Worm (Caenorhabditis elegans): ENCODE measurements around the gene dlc-3.
A peak's percentile ranks its signal among the peaks of the same experiment; 100 is the strongest.
"Not testable (repeated sequence)": the region's sequence is repeated elsewhere in the genome, so short reads cannot be mapped to it uniquely, and the experiment has no call there.

Gene dlc-3

DNA sequence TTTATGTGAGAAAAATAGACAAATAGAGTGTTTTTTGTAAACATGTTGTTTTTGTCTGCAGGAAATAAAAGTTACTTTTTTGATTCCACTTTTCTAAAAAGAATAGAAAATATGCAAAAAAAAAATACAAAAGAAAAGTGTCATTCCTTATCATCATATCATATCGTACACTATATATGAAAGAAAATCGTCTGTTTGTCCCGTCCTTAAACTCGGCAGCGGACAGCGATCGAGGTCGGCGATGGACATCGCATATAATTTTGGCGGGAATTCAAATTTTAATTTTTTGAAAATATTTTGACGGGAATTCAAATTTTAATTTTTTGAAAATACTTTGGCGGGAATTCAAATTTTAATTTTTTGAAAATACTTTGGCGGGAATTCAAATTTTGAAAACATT lies 39.5 kb downstream of the dlc-3 start:
- TF ChIP-seq ZK546.5 (tag; optimal IDR thresholded peaks at IDR 0.05) (no peak), ama-1 (optimal IDR thresholded peaks at IDR 0.05) (no peak)

- TF ChIP-seq snpc-4 (tag; optimal IDR thresholded peaks at IDR 0.05) (no peak), unc-55 (GFP tag; optimal IDR thresholded peaks at IDR 0.05) (peak; percentile 73), elt-1 (tag; optimal IDR thresholded peaks at IDR 0.05) (no peak), mbf-1 (tag; optimal IDR thresholded peaks at IDR 0.05) (no peak), egl-27 (tag; optimal IDR thresholded peaks at IDR 0.05) (no peak), sma-9 (GFP tag; optimal IDR thresholded peaks at IDR 0.05) (no peak), sma-9 (tag; optimal IDR thresholded peaks at IDR 0.05) (no peak), lsy-2 (tag; optimal IDR thresholded peaks at IDR 0.05) (no peak), nhr-23 (tag; optimal IDR thresholded peaks at IDR 0.05) (no peak), lin-39 (tag; optimal IDR thresholded peaks at IDR 0.05) (no peak), C34F6.9 (tag; optimal IDR thresholded peaks at IDR 0.05) (peak; percentile 35)
Measured at ce11 chrIV:16476081-16476480, 44.1 kb downstream of the dlc-3 start.

DNA sequence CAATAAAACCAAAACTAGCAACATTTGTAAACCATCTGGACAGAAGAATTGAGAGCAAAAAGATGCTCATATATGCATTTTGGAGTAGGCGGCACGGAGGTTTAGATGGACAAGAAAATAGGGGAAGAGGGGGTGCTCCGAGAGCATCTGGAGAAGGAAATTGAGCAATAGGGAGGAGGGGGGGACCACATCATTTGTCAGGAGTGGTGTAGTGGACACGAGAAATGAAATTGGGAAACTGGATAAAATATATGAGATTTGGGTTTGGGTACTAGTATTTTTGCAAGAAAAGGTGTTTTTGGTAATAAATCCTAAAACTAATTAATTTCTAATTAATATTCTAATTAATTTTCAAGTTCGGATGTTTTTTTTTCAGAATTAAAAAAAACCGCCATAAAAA lies 45.1 kb downstream of the dlc-3 start, which contains the start of gene Y51H4A.1:
Gene Y51H4A.1 (minus strand): TSS at position 127 of the 400 bp plus-strand sequence.
- no peak for TF ChIP-seq mab-5 (tag; optimal IDR thresholded peaks at IDR 0.05)
- peak; percentile 19 for TF ChIP-seq unc-55 (GFP tag; optimal IDR thresholded peaks at IDR 0.05)

- TF ChIP-seq nhr-21, ceh-16, lsy-2 (tag; optimal IDR thresholded peaks at IDR 0.05): not testable (repeated sequence)
Measured at ce11 chrIV:16480888-16481287, 48.9 kb downstream of the dlc-3 start, which contains the start of gene Y51H4A.938. TSS of gene Y51H4A.938 (plus strand) at chrIV:16481188.

ce11 chrIV:16482790-16483189 lies 50.8 kb downstream of the dlc-3 start:
- no peak for TF ChIP-seq egl-27 (tag; optimal IDR thresholded peaks at IDR 0.05)
- TF ChIP-seq fos-1 (tag; optimal IDR thresholded peaks at IDR 0.05), result no peak

DNA sequence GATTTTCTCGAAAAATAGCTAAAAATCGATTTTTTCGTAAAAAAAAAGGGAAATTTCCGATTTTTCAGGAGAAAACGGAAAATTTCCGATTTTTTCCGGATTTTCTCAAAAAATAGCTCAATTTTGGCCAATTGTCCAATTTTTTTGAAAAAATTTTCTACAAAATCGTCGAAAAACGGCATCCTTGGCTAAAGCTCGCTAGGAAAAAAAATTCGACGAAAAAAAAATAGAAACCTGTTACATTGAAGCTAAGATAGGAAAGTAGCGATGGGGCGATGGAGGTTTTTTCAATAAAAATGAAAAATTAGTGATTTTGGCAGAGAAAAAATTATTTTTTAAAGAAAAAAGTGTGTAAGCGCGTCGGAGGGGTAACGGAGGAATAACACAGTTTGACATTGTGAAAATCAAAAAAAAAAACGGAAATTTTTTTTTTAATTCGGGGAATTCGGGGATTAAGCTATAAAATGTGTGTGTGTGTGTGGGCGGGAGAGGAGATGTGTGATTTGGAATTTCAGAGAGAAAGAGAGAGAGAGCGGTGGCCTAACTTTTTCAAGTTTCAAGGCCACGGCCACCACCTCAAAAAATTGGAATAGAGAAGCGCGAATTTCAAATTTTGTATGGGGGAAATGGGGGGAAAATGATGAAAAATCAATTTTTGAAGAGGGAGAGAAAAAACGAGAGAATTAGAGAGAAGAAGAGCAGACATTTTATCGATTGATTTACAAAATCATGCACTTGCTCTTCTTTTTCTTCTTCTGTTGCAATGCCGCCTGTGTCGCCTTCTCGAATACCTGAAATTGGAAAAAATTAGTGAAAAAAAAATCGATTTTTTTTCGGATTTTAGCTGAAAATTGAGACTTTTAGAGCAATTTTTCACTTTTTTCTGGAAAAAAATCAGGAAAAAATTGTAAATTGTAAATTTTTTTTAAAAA lies 51.5 kb downstream of the dlc-3 start:
- TF ChIP-seq lin-11 (tag; optimal IDR thresholded peaks at IDR 0.05), result no peak
- no peak for TF ChIP-seq lin-13 (GFP tag; optimal IDR thresholded peaks at IDR 0.05)
- no peak for TF ChIP-seq nhr-77 (tag; optimal IDR thresholded peaks at IDR 0.05)
- no peak for TF ChIP-seq nhr-23 (tag; optimal IDR thresholded peaks at IDR 0.05)
- no peak for TF ChIP-seq sma-3 (GFP tag; optimal IDR thresholded peaks at IDR 0.05)
- no peak for TF ChIP-seq nhr-237 (tag; optimal IDR thresholded peaks at IDR 0.05)
- TF ChIP-seq lin-39 (tag; optimal IDR thresholded peaks at IDR 0.05), result no peak
- no peak for TF ChIP-seq C34F6.9 (tag; optimal IDR thresholded peaks at IDR 0.05)
- no peak for TF ChIP-seq unc-55 (GFP tag; optimal IDR thresholded peaks at IDR 0.05)
- no peak for TF ChIP-seq ceh-82 (tag; optimal IDR thresholded peaks at IDR 0.05)
- no peak for TF ChIP-seq sma-9 (GFP tag; optimal IDR thresholded peaks at IDR 0.05)
- TF ChIP-seq sma-9 (tag; optimal IDR thresholded peaks at IDR 0.05), result no peak
- TF ChIP-seq nhr-129 (tag; optimal IDR thresholded peaks at IDR 0.05), result no peak
- TF ChIP-seq nhr-25 (tag; optimal IDR thresholded peaks at IDR 0.05), result no peak

All from whole organism, L2 larva.